Worm (Caenorhabditis elegans) whole organism, late embryonic: Measurements from ENCODE around the gene T26A8.4.

ENCODE experiments used
- ceh-22 ChIP-seq: sonication (generic microtip); optimal IDR thresholded peaks from 2 replicates; lab custom pipeline; 2017; ENCODE audit warnings: missing biosample characterization, missing genetic modification characterization
- ceh-6 ChIP-seq: fragments of 200-800 bp; sonication (Bioruptor generic); optimal IDR thresholded peaks from 2 replicates; lab custom pipeline; 2018; ENCODE audit warnings: mild to moderate bottlenecking, missing genetic modification characterization, missing compliant biosample characterization
- dve-1 ChIP-seq: sonication (generic microtip); optimal IDR thresholded peaks from 2 replicates; lab custom pipeline; 2017; ENCODE audit warnings: antibody characterized with exemption, mild to moderate bottlenecking, missing genetic modification characterization, missing compliant biosample characterization
- elt-2 ChIP-seq: sonication (generic microtip); optimal IDR thresholded peaks from 2 replicates; lab custom pipeline; 2016; ENCODE audit warnings: missing genetic modification reagents, missing genetic modification characterization, missing compliant biosample characterization
- lim-6 ChIP-seq: sonication (generic microtip); optimal IDR thresholded peaks from 2 replicates; lab custom pipeline; 2016; ENCODE audit warnings: missing genetic modification characterization, missing compliant biosample characterization
- mec-3 ChIP-seq: sonication (generic microtip); optimal IDR thresholded peaks from 2 replicates; lab custom pipeline; 2016; ENCODE audit warnings: borderline replicate concordance, missing genetic modification characterization, missing compliant biosample characterization
- nhr-11 ChIP-seq: fragments of 150-350 bp; optimal IDR thresholded peaks from 2 replicates; lab custom pipeline; 2014; ENCODE audit warnings: missing biosample characterization, missing genetic modification characterization
- nhr-232 ChIP-seq: sonication (generic microtip); optimal IDR thresholded peaks from 2 replicates; lab custom pipeline; 2016; ENCODE audit warnings: missing genetic modification characterization, missing compliant biosample characterization
- pqm-1 ChIP-seq: sonication (generic microtip); optimal IDR thresholded peaks from 2 replicates; lab custom pipeline; 2016; ENCODE audit warnings: missing genetic modification characterization, missing compliant biosample characterization
- sox-4 ChIP-seq: sonication (generic microtip); optimal IDR thresholded peaks from 2 replicates; lab custom pipeline; 2017; ENCODE audit warnings: mild to moderate bottlenecking, missing genetic modification characterization, inconsistent platforms, missing compliant biosample characterization
- unc-55 ChIP-seq: sonication (generic microtip); optimal IDR thresholded peaks from 2 replicates; lab custom pipeline; 2017; ENCODE audit warnings: missing biosample characterization, missing genetic modification reagents, missing genetic modification characterization

DNA sequence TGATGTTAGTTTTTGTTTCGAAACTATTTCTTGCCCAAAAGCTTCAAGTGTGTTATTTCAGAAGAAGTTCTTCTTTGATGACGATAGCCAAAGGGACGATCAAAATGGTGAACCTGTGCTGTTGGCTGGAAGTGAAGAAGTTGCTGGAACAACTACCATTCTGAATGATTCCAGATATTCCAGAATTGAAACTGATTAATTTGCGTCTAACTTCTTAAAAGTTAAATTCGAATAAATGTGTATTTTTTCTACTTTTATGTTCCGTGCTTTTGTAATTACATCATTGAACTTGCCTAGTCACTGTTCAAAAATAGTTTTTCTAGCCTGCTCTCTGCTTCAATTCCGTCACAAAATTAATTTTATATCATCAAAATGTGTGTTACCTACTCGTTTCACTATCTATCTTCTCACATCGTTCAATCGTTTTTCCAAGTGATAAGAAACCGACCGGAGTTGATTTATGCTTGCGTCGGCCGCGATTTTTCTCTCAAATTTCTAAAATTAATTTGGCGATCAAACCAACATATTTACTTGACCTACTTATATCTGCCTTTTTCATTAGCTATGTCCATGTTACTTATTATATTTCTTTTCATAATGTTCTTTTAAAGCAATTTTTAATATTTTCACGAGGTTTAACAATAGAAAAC, 42.5 kb upstream of the T26A8.4 start:
- TF ChIP-seq sox-4 (no peak), ceh-6 (GFP tag; lab: Kevin White, UChicago) (no peak), dve-1 (tag; lab: Kevin White, UChicago) (no peak), nhr-232 (no peak), unc-55 (GFP tag; lab: Kevin White, UChicago) (no peak), ceh-22 (tag; lab: Kevin White, UChicago) (no peak), pqm-1 (tag; lab: Kevin White, UChicago) (no peak), elt-2 (tag; lab: Kevin White, UChicago) (no peak), lim-6 (tag; lab: Kevin White, UChicago) (no peak), nhr-11 (no peak), mec-3 (tag; lab: Kevin White, UChicago) (no peak)
